Fruit fly (Drosophila melanogaster) whole organism, embryonic: ENCODE measurements around the gene CG15514.

ENCODE experiments used
- Bgb ChIP-seq: fragments of 200-800 bp; sonication (Bioruptor generic); IDR thresholded peaks from 2 replicates; pipeline ENCODE4 v1.3.6; 2022; ENCODE audit warnings: missing biosample characterization, missing genetic modification characterization; ENCODE audit not compliant: partially characterized antibody
- CG12071 ChIP-seq: fragments of 200-800 bp; sonication (Bioruptor generic); optimal IDR thresholded peaks from 3 replicates; lab custom pipeline; 2018; ENCODE audit warnings: missing biosample characterization, mild to moderate bottlenecking, missing genetic modification characterization
- CG12236 ChIP-seq: fragments of 200-800 bp; sonication (Bioruptor generic); optimal IDR thresholded peaks from 2 replicates; lab custom pipeline; 2016; ENCODE audit warnings: missing biosample characterization, missing genetic modification characterization
- CG1233 ChIP-seq: fragments of 200-800 bp; sonication (Bioruptor generic); optimal IDR thresholded peaks from 4 replicates; lab custom pipeline; 2018; ENCODE audit warnings: missing biosample characterization, mild to moderate bottlenecking, missing genetic modification characterization
- CG12659 ChIP-seq: fragments of 200-800 bp; sonication (Bioruptor generic); optimal IDR thresholded peaks from 3 replicates; lab custom pipeline; 2017; ENCODE audit warnings: mild to moderate bottlenecking, missing biosample characterization, missing genetic modification reagents, missing genetic modification characterization
- CG13624 ChIP-seq: fragments of 200-800 bp; sonication (Bioruptor generic); optimal IDR thresholded peaks from 2 replicates; lab custom pipeline; 2016; ENCODE audit warnings: missing biosample characterization, missing genetic modification characterization
- CG15011 ChIP-seq: fragments of 200-800 bp; sonication (Bioruptor generic); optimal IDR thresholded peaks from 3 replicates; lab custom pipeline; 2018; ENCODE audit warnings: missing biosample characterization, mild to moderate bottlenecking, missing genetic modification characterization
- CG16779 ChIP-seq: fragments of 200-800 bp; sonication (Bioruptor generic); IDR thresholded peaks from 2 replicates; pipeline ENCODE4 v1.3.6; 2022; ENCODE audit warnings: missing biosample characterization, missing genetic modification characterization
- CG2116 ChIP-seq: fragments of 200-800 bp; sonication (Bioruptor generic); optimal IDR thresholded peaks from 3 replicates; lab custom pipeline; 2018; ENCODE audit warnings: missing biosample characterization, mild to moderate bottlenecking, missing genetic modification characterization
- CG2129 ChIP-seq: fragments of 200-800 bp; sonication (Bioruptor generic); IDR thresholded peaks from 2 replicates; pipeline ENCODE4 v1.3.6; 2022; ENCODE audit warnings: missing biosample characterization, missing genetic modification characterization; ENCODE audit not compliant: partially characterized antibody
- CG31224 ChIP-seq: fragments of 200-800 bp; sonication (Bioruptor generic); IDR thresholded peaks from 2 replicates; pipeline ENCODE4 v1.3.6; 2022; ENCODE audit warnings: missing biosample characterization, missing genetic modification characterization
- CG3847 ChIP-seq: fragments of 200-800 bp; sonication (Bioruptor generic); IDR thresholded peaks from 2 replicates; pipeline ENCODE4 v1.3.6; 2022; ENCODE audit warnings: missing biosample characterization, missing genetic modification characterization
- CG42726 ChIP-seq: fragments of 200-800 bp; sonication (Bioruptor generic); IDR thresholded peaks from 2 replicates; pipeline ENCODE4 v1.3.6; 2022; ENCODE audit warnings: missing biosample characterization, missing genetic modification characterization; ENCODE audit not compliant: partially characterized antibody
- CG4820 ChIP-seq: fragments of 200-800 bp; sonication (Bioruptor generic); optimal IDR thresholded peaks from 3 replicates; lab custom pipeline; 2016; ENCODE audit warnings: missing biosample characterization, missing genetic modification characterization
- CG5180 ChIP-seq: fragments of 200-800 bp; sonication (Bioruptor generic); optimal IDR thresholded peaks from 3 replicates; lab custom pipeline; 2017; ENCODE audit warnings: missing biosample characterization, missing genetic modification characterization, mild to moderate bottlenecking, moderate library complexity, missing genetic modification reagents
- CG6254 ChIP-seq: fragments of 200-800 bp; sonication (Bioruptor generic); optimal IDR thresholded peaks from 3 replicates; lab custom pipeline; 2017; ENCODE audit warnings: mild to moderate bottlenecking, missing biosample characterization, missing genetic modification reagents, missing genetic modification characterization
- CG7839 ChIP-seq: fragments of 200-800 bp; sonication (Bioruptor generic); optimal IDR thresholded peaks from 3 replicates; lab custom pipeline; 2018; ENCODE audit warnings: missing biosample characterization, mild to moderate bottlenecking, missing genetic modification characterization, moderate library complexity
- Dref ChIP-seq: fragments of 200-800 bp; sonication (Bioruptor generic); IDR thresholded peaks from 2 replicates; pipeline ENCODE4 v1.3.6; 2022; ENCODE audit warnings: missing biosample characterization, missing genetic modification characterization
- E2f2 ChIP-seq: fragments of 200-800 bp; sonication (Bioruptor generic); IDR thresholded peaks from 2 replicates; pipeline ENCODE4 v1.3.6; 2022; ENCODE audit warnings: missing biosample characterization, missing genetic modification characterization
- Fer2 ChIP-seq: fragments of 200-800 bp; sonication (Bioruptor generic); optimal IDR thresholded peaks from 2 replicates; lab custom pipeline; 2018; ENCODE audit warnings: missing biosample characterization, mild to moderate bottlenecking, missing genetic modification characterization, moderate library complexity
- Lpt ChIP-seq: fragments of >200 bp; optimal IDR thresholded peaks from 2 replicates; lab custom pipeline; 2018; ENCODE audit warnings: missing biosample characterization, missing genetic modification characterization
- Poxn ChIP-seq: fragments of 200-800 bp; sonication (Bioruptor generic); IDR thresholded peaks from 2 replicates; pipeline ENCODE4 v1.3.6; 2022; ENCODE audit warnings: missing biosample characterization, missing genetic modification characterization
- Ravus ChIP-seq: fragments of 200-800 bp; sonication (Bioruptor generic); IDR thresholded peaks from 2 replicates; pipeline ENCODE4 v1.3.6; 2022; ENCODE audit warnings: missing biosample characterization, missing genetic modification characterization
- Xbp1 ChIP-seq: fragments of 200-800 bp; sonication (Bioruptor generic); optimal IDR thresholded peaks from 3 replicates; lab custom pipeline; 2016; ENCODE audit warnings: missing biosample characterization, mild to moderate bottlenecking, missing genetic modification characterization
- ase ChIP-seq: fragments of 200-800 bp; sonication (Bioruptor generic); IDR thresholded peaks from 3 replicates; pipeline ENCODE4 v1.3.6; 2022; ENCODE audit warnings: missing biosample characterization, missing genetic modification characterization
- az2 ChIP-seq: fragments of 200-800 bp; sonication (Bioruptor generic); optimal IDR thresholded peaks from 3 replicates; lab custom pipeline; 2016; ENCODE audit warnings: missing biosample characterization, missing genetic modification characterization
- btn ChIP-seq: fragments of 200-800 bp; sonication (Bioruptor generic); optimal IDR thresholded peaks from 2 replicates; lab custom pipeline; 2016; ENCODE audit warnings: missing biosample characterization, missing genetic modification characterization
- ci ChIP-seq: fragments of 200-800 bp; sonication (Bioruptor generic); IDR thresholded peaks from 3 replicates; pipeline ENCODE4 v1.3.6; 2022; ENCODE audit warnings: missing biosample characterization, missing genetic modification characterization
- corto ChIP-seq: fragments of 200-800 bp; sonication (Bioruptor generic); optimal IDR thresholded peaks from 2 replicates; lab custom pipeline; 2016; ENCODE audit warnings: missing biosample characterization, mild to moderate bottlenecking, missing genetic modification characterization, moderate library complexity
- cwo ChIP-seq: fragments of 200-800 bp; sonication (Bioruptor generic); optimal IDR thresholded peaks from 3 replicates; lab custom pipeline; 2017; ENCODE audit warnings: missing biosample characterization, missing genetic modification characterization, mild to moderate bottlenecking, moderate library complexity, missing genetic modification reagents
- da ChIP-seq: fragments of 200-800 bp; sonication (Bioruptor generic); optimal IDR thresholded peaks from 2 replicates; lab custom pipeline; 2016; ENCODE audit warnings: missing biosample characterization, missing genetic modification characterization
- en ChIP-seq: fragments of 200-800 bp; sonication (Bioruptor generic); optimal IDR thresholded peaks from 2 replicates; lab custom pipeline; 2016; ENCODE audit warnings: missing biosample characterization, missing genetic modification characterization
- esg ChIP-seq: fragments of 200-800 bp; sonication (Bioruptor generic); conservative IDR thresholded peaks from 2 replicates; pipeline ENCODE4 v1.3.6; 2022; ENCODE audit warnings: missing biosample characterization, missing genetic modification characterization
- exex ChIP-seq: fragments of 200-800 bp; sonication (Bioruptor generic); optimal IDR thresholded peaks from 4 replicates; lab custom pipeline; 2018; ENCODE audit warnings: missing biosample characterization, mild to moderate bottlenecking, missing genetic modification characterization, moderate library complexity
- grau ChIP-seq: fragments of 200-800 bp; optimal IDR thresholded peaks from 3 replicates; lab custom pipeline; 2019; ENCODE audit warnings: missing biosample characterization, mild to moderate bottlenecking, missing genetic modification characterization, moderate library complexity
- grn ChIP-seq: fragments of 200-800 bp; sonication (Bioruptor generic); optimal IDR thresholded peaks from 3 replicates; lab custom pipeline; 2017; ENCODE audit warnings: missing biosample characterization, missing genetic modification characterization
- knrl ChIP-seq: fragments of 200-800 bp; sonication (Bioruptor generic); IDR thresholded peaks from 3 replicates; pipeline ENCODE4 v1.3.6; 2022; ENCODE audit warnings: missing biosample characterization, missing genetic modification characterization; ENCODE audit not compliant: partially characterized antibody
- nerfin-1 ChIP-seq: fragments of 200-800 bp; sonication (Bioruptor generic); optimal IDR thresholded peaks from 3 replicates; lab custom pipeline; 2019; ENCODE audit warnings: missing biosample characterization, mild to moderate bottlenecking, missing genetic modification characterization, moderate library complexity
- nmo ChIP-seq: fragments of 200-800 bp; sonication (Bioruptor generic); optimal IDR thresholded peaks from 2 replicates; lab custom pipeline; 2018; ENCODE audit warnings: missing biosample characterization, mild to moderate bottlenecking, missing genetic modification characterization, moderate library complexity
- pita ChIP-seq: fragments of 200-800 bp; sonication (Bioruptor generic); optimal IDR thresholded peaks from 2 replicates; lab custom pipeline; 2017; ENCODE audit warnings: missing biosample characterization, mild to moderate bottlenecking, missing genetic modification characterization
- repo ChIP-seq: fragments of 200-800 bp; sonication (Bioruptor generic); optimal IDR thresholded peaks from 2 replicates; lab custom pipeline; 2016; ENCODE audit warnings: missing biosample characterization, missing genetic modification characterization
- sd ChIP-seq: fragments of 200-800 bp; sonication (Bioruptor generic); optimal IDR thresholded peaks from 3 replicates; lab custom pipeline; 2018; ENCODE audit warnings: missing biosample characterization, mild to moderate bottlenecking, missing genetic modification characterization, moderate library complexity
- sisA ChIP-seq: fragments of 200-800 bp; sonication (Bioruptor generic); IDR thresholded peaks from 2 replicates; pipeline ENCODE4 v1.3.6; 2022; ENCODE audit warnings: missing biosample characterization, missing genetic modification characterization
- slou ChIP-seq: fragments of 200-800 bp; sonication (Bioruptor generic); optimal IDR thresholded peaks from 3 replicates; lab custom pipeline; 2016; ENCODE audit warnings: missing biosample characterization, missing genetic modification characterization
- sqz ChIP-seq: fragments of 200-800 bp; sonication (Bioruptor generic); optimal IDR thresholded peaks from 3 replicates; lab custom pipeline; 2018; ENCODE audit warnings: missing biosample characterization, mild to moderate bottlenecking, missing genetic modification characterization
- sr ChIP-seq: fragments of 200-800 bp; sonication (Bioruptor generic); IDR thresholded peaks from 3 replicates; pipeline ENCODE4 v1.3.6; 2022; ENCODE audit warnings: missing biosample characterization, missing genetic modification characterization
- trem ChIP-seq: fragments of 200-800 bp; optimal IDR thresholded peaks from 3 replicates; lab custom pipeline; 2019; ENCODE audit warnings: missing biosample characterization, mild to moderate bottlenecking, missing genetic modification characterization, moderate library complexity
- unpg ChIP-seq: fragments of 200-800 bp; sonication (Bioruptor generic); optimal IDR thresholded peaks from 3 replicates; lab custom pipeline; 2018; ENCODE audit warnings: missing biosample characterization, mild to moderate bottlenecking, missing genetic modification characterization, moderate library complexity
- usp ChIP-seq: fragments of >200 bp; optimal IDR thresholded peaks from 2 replicates; lab custom pipeline; 2017; ENCODE audit warnings: missing biosample characterization, missing genetic modification characterization
- zfh1 ChIP-seq: fragments of 200-800 bp; sonication (Bioruptor generic); IDR thresholded peaks from 3 replicates; pipeline ENCODE4 v1.3.6; 2022; ENCODE audit warnings: missing biosample characterization, missing genetic modification characterization

Gene CG15514

DNA sequence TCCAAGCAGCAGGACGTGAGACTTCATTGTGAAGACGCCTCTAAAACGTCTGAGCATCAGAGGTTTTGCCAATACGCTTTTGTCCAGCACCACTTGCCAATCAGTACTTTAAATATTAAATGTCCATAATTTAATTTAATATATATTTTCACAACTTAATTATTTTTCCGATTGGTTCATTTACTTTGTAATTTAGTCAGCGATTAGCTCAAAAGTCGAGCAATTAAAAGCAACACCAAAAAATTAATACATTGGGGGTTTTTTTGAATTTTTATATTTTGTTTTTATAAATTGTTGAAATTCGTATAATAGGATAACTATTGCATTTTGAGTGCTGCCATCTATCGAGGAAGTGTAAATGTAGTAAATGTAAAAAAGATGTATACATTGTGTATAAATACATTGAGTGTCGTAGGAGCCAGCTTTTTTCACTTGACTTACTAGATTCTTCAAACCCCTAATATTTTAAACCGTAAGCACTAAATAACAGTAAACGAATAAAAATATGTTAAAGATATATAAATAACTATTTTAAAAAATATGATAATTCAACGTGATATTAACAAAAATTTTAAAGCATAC is 42.6 kb upstream of the CG15514 start, which contains the start of gene CG15517 (continued):
- TF ChIP-seq CG4820 (GFP tag; lab: Kevin White, UChicago) (no peak), sd (tag; lab: Kevin White, UChicago) (peak; percentile 17), CG2129 (GFP tag; lab: Robert Waterston, UW) (no peak), Ravus (GFP tag; lab: Robert Waterston, UW) (no peak), grau (tag; lab: Kevin White, UChicago) (peak; percentile 32), sisA (GFP tag; lab: Robert Waterston, UW) (no peak), CG6254 (GFP tag; lab: Kevin White, UChicago) (no peak), Lpt (GFP tag; lab: Kevin White, UChicago) (no peak), repo (GFP tag; lab: Kevin White, UChicago) (no peak), CG12236 (GFP tag; lab: Kevin White, UChicago) (no peak), usp (GFP tag; lab: Kevin White, UChicago) (no peak), ase (GFP tag; lab: Robert Waterston, UW) (no peak; the same call in 2 of the 3 replicates), cwo (GFP tag; lab: Kevin White, UChicago) (no peak), CG5180 (GFP tag; lab: Kevin White, UChicago) (no peak), nerfin-1 (no peak), CG31224 (GFP tag; lab: Robert Waterston, UW) (0 out of 2 replicates have a peak, but pooled peaks have one; percentile 6), trem (tag; lab: Kevin White, UChicago) (peak; percentile 3), sr (no peak), nmo (GFP tag; lab: Kevin White, UChicago) (peak; percentile 21), CG12071 (GFP tag; lab: Kevin White, UChicago) (no peak), btn (GFP tag; lab: Kevin White, UChicago) (no peak), E2f2 (GFP tag; lab: Robert Waterston, UW) (0 out of 2 replicates have a peak, but pooled peaks have one; percentile 18), CG7839 (tag; lab: Kevin White, UChicago) (peak; percentile 38), grn (GFP tag; lab: Kevin White, UChicago) (no peak), ci (GFP tag; lab: Robert Waterston, UW) (no peak), exex (tag; lab: Kevin White, UChicago) (no peak), Bgb (peak; percentile 73), CG15011 (GFP tag; lab: Kevin White, UChicago) (no peak), pita (peak; percentile 3), az2 (GFP tag; lab: Kevin White, UChicago) (no peak), CG2116 (GFP tag; lab: Kevin White, UChicago) (no peak), CG42726 (GFP tag; lab: Robert Waterston, UW) (peak; percentile 61), esg (GFP tag; lab: Robert Waterston, UW) (no peak), CG16779 (no peak), Xbp1 (GFP tag; lab: Kevin White, UChicago) (peak; percentile 20), da (GFP tag; lab: Kevin White, UChicago) (no peak), CG13624 (GFP tag; lab: Kevin White, UChicago) (no peak), CG1233 (GFP tag; lab: Kevin White, UChicago) (no peak), knrl (GFP tag; lab: Robert Waterston, UW) (peak; percentile 66; the same call in 1 of the 3 replicates), sqz (no peak), Fer2 (tag; lab: Kevin White, UChicago) (no peak), Dref (GFP tag; lab: Robert Waterston, UW) (no peak), zfh1 (no peak), unpg (GFP tag; lab: Kevin White, UChicago) (peak; percentile 6), en (GFP tag; lab: Kevin White, UChicago) (no peak), Poxn (no peak), CG3847 (GFP tag; lab: Robert Waterston, UW) (0 out of 2 replicates have a peak, but pooled peaks have one; percentile 9), slou (no peak), corto (no peak), CG12659 (GFP tag; lab: Kevin White, UChicago) (peak; percentile 17)
